Fruit fly (Drosophila melanogaster): Measurements from ENCODE around the gene spen.

DNA sequence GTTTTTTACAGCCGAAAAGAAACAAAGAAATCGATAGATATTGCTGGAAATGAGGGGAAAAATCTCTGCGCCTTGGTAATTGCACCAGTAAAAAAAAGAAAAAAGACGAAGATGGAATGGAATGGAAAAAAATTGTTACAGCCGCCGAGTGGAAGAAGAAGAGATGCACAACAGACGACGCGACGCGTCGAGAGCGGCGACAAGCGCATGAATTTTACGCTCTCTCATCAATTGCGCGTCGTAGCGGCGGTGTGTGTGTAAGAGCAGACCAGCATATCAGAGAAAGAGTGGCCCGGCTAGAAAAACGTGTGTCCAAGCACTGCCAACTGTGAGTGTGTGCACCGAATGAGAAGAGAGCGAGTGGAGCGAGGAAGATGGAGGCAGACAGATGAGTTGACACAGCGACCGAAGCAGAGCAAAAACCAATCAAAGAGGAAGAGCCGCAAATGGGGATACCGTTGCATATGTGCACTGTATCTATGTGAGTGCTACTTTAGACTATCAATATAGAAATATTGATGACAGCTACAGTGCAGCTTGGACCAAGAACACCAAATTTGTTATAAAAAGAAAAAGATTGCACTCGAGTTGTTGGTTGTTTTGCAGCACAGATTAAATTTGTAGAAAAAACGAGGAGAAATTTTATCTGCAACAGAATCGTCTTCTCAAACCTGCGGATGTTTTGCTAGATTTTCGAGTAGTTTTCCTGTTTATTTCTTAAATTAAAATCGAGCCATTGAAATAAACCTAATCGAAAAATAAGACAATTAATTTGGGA, 90.4 kb downstream of the spen start:
- TF ChIP-seq CG8478 (optimal IDR thresholded peaks at IDR 0.05) (no peak), CTCF (optimal IDR thresholded peaks at IDR 0.05) (no peak)
